Fruit fly (Drosophila melanogaster) whole organism, embryonic: ENCODE results near the gene RhoGAP93B.

Experiments used
- Atf3 ChIP-seq: fragments of 200-800 bp; sonication (Bioruptor generic); optimal IDR thresholded peaks from 3 replicates; lab custom pipeline; 2016; ENCODE audit warnings: missing biosample characterization, missing genetic modification characterization
- Bgb ChIP-seq: fragments of 200-800 bp; sonication (Bioruptor generic); IDR thresholded peaks from 2 replicates; pipeline ENCODE4 v1.3.6; 2022; ENCODE audit warnings: missing biosample characterization, missing genetic modification characterization; ENCODE audit not compliant: partially characterized antibody
- CG10147 ChIP-seq: fragments of 200-800 bp; sonication (Bioruptor generic); optimal IDR thresholded peaks from 2 replicates; lab custom pipeline; 2019; ENCODE audit warnings: missing biosample characterization, mild to moderate bottlenecking, missing genetic modification characterization, moderate library complexity
- CG10209 ChIP-seq: fragments of 200-800 bp; sonication (Bioruptor generic); optimal IDR thresholded peaks from 3 replicates; lab custom pipeline; 2017; ENCODE audit warnings: missing biosample characterization, mild to moderate bottlenecking, missing genetic modification characterization, missing genetic modification reagents
- CG11093 ChIP-seq: fragments of 200-800 bp; sonication (Bioruptor generic); IDR thresholded peaks from 3 replicates; pipeline ENCODE4 v1.3.6; 2022; ENCODE audit warnings: missing biosample characterization, missing genetic modification characterization
- CG11247 ChIP-seq: fragments of 200-800 bp; sonication (Bioruptor generic); IDR thresholded peaks from 2 replicates; pipeline ENCODE4 v1.3.6; 2022; ENCODE audit warnings: missing biosample characterization, missing genetic modification characterization
- CG12769 ChIP-seq: fragments of 200-800 bp; sonication (Bioruptor generic); optimal IDR thresholded peaks from 2 replicates; lab custom pipeline; 2019; ENCODE audit warnings: missing biosample characterization, mild to moderate bottlenecking, missing genetic modification characterization, moderate library complexity
- CG15011 ChIP-seq: fragments of 200-800 bp; sonication (Bioruptor generic); optimal IDR thresholded peaks from 3 replicates; lab custom pipeline; 2018; ENCODE audit warnings: missing biosample characterization, mild to moderate bottlenecking, missing genetic modification characterization
- CG15269 ChIP-seq: fragments of 200-800 bp; sonication (Bioruptor generic); optimal IDR thresholded peaks from 2 replicates; lab custom pipeline; 2018; ENCODE audit warnings: missing biosample characterization, mild to moderate bottlenecking, missing genetic modification characterization, moderate library complexity
- CG16813 ChIP-seq: fragments of 200-800 bp; sonication (Bioruptor generic); IDR thresholded peaks from 3 replicates; pipeline ENCODE4 v1.3.6; 2022; ENCODE audit warnings: missing biosample characterization, missing genetic modification characterization; ENCODE audit not compliant: partially characterized antibody
- CG17612 ChIP-seq: fragments of 200-800 bp; sonication (Bioruptor generic); IDR thresholded peaks from 2 replicates; pipeline ENCODE4 v1.3.6; 2022; ENCODE audit warnings: missing biosample characterization, missing genetic modification characterization
- CG17829 ChIP-seq: fragments of 200-800 bp; optimal IDR thresholded peaks from 2 replicates; lab custom pipeline; 2019; ENCODE audit warnings: missing biosample characterization, mild to moderate bottlenecking, missing genetic modification characterization, moderate library complexity
- CG18262 ChIP-seq: fragments of 200-800 bp; optimal IDR thresholded peaks from 3 replicates; lab custom pipeline; 2019; ENCODE audit warnings: missing biosample characterization, mild to moderate bottlenecking, missing genetic modification characterization, moderate library complexity
- CG2875 ChIP-seq: fragments of 200-800 bp; sonication (Bioruptor generic); optimal IDR thresholded peaks from 2 replicates; lab custom pipeline; 2017; ENCODE audit warnings: missing biosample characterization, mild to moderate bottlenecking, missing genetic modification characterization, missing genetic modification reagents
- CG3065 ChIP-seq: fragments of 200-800 bp; sonication (Bioruptor generic); optimal IDR thresholded peaks from 2 replicates; lab custom pipeline; 2016; ENCODE audit warnings: missing biosample characterization, missing genetic modification characterization
- CG3726 ChIP-seq: fragments of 200-800 bp; sonication (Bioruptor generic); IDR thresholded peaks from 3 replicates; pipeline ENCODE4, ENCODE4 v1.3.6; 2022; ENCODE audit warnings: missing biosample characterization, missing genetic modification characterization
- CG7357 ChIP-seq: fragments of 200-800 bp; sonication (Bioruptor generic); IDR thresholded peaks from 3 replicates; pipeline ENCODE4 v1.3.6; 2022; ENCODE audit warnings: missing biosample characterization, missing genetic modification characterization
- CG7745 ChIP-seq: fragments of 200-800 bp; sonication (Bioruptor generic); optimal IDR thresholded peaks from 2 replicates; lab custom pipeline; 2018; ENCODE audit warnings: missing biosample characterization, mild to moderate bottlenecking, missing genetic modification characterization, moderate library complexity
- CG7786 ChIP-seq: fragments of 200-800 bp; sonication (Bioruptor generic); optimal IDR thresholded peaks from 2 replicates; lab custom pipeline; 2016; ENCODE audit warnings: missing biosample characterization, missing genetic modification characterization
- CG9215 ChIP-seq: fragments of 200-800 bp; sonication (Bioruptor generic); IDR thresholded peaks from 2 replicates; pipeline ENCODE4 v1.3.6; 2022; ENCODE audit warnings: missing biosample characterization, missing genetic modification characterization
- CHES-1-like ChIP-seq: fragments of 200-800 bp; sonication (Bioruptor generic); optimal IDR thresholded peaks from 2 replicates; lab custom pipeline; 2016; ENCODE audit warnings: missing biosample characterization, missing genetic modification characterization
- Chrac-16 ChIP-seq: fragments of 200-800 bp; sonication (Bioruptor generic); optimal IDR thresholded peaks from 3 replicates; lab custom pipeline; 2016; ENCODE audit warnings: missing biosample characterization, missing genetic modification characterization
- Dll ChIP-seq: fragments of 200-800 bp; sonication (Bioruptor generic); IDR thresholded peaks from 4 replicates; pipeline ENCODE4 v1.3.6; 2022; ENCODE audit warnings: missing biosample characterization, missing genetic modification characterization; ENCODE audit not compliant: partially characterized antibody
- Doc2 ChIP-seq: fragments of 200-800 bp; sonication (Bioruptor generic); IDR thresholded peaks from 2 replicates; pipeline ENCODE4 v1.3.6; 2022; ENCODE audit warnings: missing biosample characterization, missing genetic modification characterization
- Fer1 ChIP-seq: fragments of 200-800 bp; sonication (Bioruptor generic); optimal IDR thresholded peaks from 2 replicates; lab custom pipeline; 2017; ENCODE audit warnings: missing biosample characterization, mild to moderate bottlenecking, missing genetic modification characterization
- HLH3B ChIP-seq: fragments of 200-800 bp; sonication (Bioruptor generic); IDR thresholded peaks from 2 replicates; pipeline ENCODE4 v1.3.6; 2022; ENCODE audit warnings: missing biosample characterization, missing genetic modification characterization
- Nf-YA ChIP-seq: fragments of 200-800 bp; sonication (Bioruptor generic); IDR thresholded peaks from 2 replicates; pipeline ENCODE4 v1.3.6; 2022; ENCODE audit warnings: missing biosample characterization, missing genetic modification characterization
- Six4 ChIP-seq: fragments of 200-800 bp; sonication (Bioruptor generic); optimal IDR thresholded peaks from 2 replicates; lab custom pipeline; 2016; ENCODE audit warnings: missing biosample characterization, missing genetic modification characterization
- Stat92E ChIP-seq, 3 experiments: fragments of >200 bp in 2 of 3; fragments of 200-800 bp in 1 of 3; sonication (Bioruptor generic) in 1 of 3; optimal IDR thresholded peaks; 2 replicates each; lab custom pipeline; 2017 to 2019; ENCODE audit warnings: missing biosample characterization in 3 of 3, missing genetic modification characterization in 3 of 3, mild to moderate bottlenecking in 1 of 3, moderate library complexity in 1 of 3
- amos ChIP-seq: fragments of 200-800 bp; sonication (Bioruptor generic); IDR thresholded peaks from 2 replicates; pipeline ENCODE4 v1.3.6; 2022; ENCODE audit warnings: missing biosample characterization, missing genetic modification characterization; ENCODE audit not compliant: partially characterized antibody
- aop ChIP-seq: fragments of 200-800 bp; sonication (Bioruptor generic); IDR thresholded peaks from 2 replicates; pipeline ENCODE4 v1.3.6; 2022; ENCODE audit warnings: missing biosample characterization, missing genetic modification characterization
- bab2 ChIP-seq: fragments of 200-800 bp; sonication (Bioruptor generic); optimal IDR thresholded peaks from 2 replicates; lab custom pipeline; 2016; ENCODE audit warnings: missing biosample characterization, missing genetic modification characterization
- dati ChIP-seq: fragments of 200-800 bp; sonication (Bioruptor generic); IDR thresholded peaks from 2 replicates; pipeline ENCODE4 v1.3.6; 2022; ENCODE audit warnings: missing biosample characterization, missing genetic modification characterization
- ewg ChIP-seq: fragments of 200-800 bp; sonication (Bioruptor generic); optimal IDR thresholded peaks from 3 replicates; lab custom pipeline; 2017; ENCODE audit warnings: mild to moderate bottlenecking, missing biosample characterization, missing genetic modification reagents, missing genetic modification characterization
- fd3F ChIP-seq: fragments of 200-800 bp; sonication (Bioruptor generic); optimal IDR thresholded peaks from 2 replicates; lab custom pipeline; 2018; ENCODE audit warnings: missing biosample characterization, mild to moderate bottlenecking, missing genetic modification characterization, moderate library complexity
- gcm ChIP-seq: fragments of 200-800 bp; sonication (Bioruptor generic); optimal IDR thresholded peaks from 2 replicates; lab custom pipeline; 2019; ENCODE audit warnings: missing biosample characterization, mild to moderate bottlenecking, missing genetic modification characterization, moderate library complexity
- ham ChIP-seq: fragments of 200-800 bp; sonication (Bioruptor generic); IDR thresholded peaks from 2 replicates; pipeline ENCODE4 v1.3.6; 2022; ENCODE audit warnings: missing biosample characterization, missing genetic modification characterization
- hkb ChIP-seq, 2 experiments: fragments of 200-800 bp in 1 of 2; fragments of >200 bp in 1 of 2; sonication (Bioruptor generic) in 1 of 2; IDR thresholded peaks in 1 of 2; optimal IDR thresholded peaks in 1 of 2; 2 replicates each; pipeline versions ENCODE4 v1.3.6 to Lab custom; 2017 to 2022; ENCODE audit warnings: missing biosample characterization in 1 of 2, missing genetic modification characterization in 1 of 2
- ind ChIP-seq: fragments of 200-800 bp; sonication (Bioruptor generic); optimal IDR thresholded peaks from 3 replicates; lab custom pipeline; 2016; ENCODE audit warnings: missing biosample characterization, missing genetic modification characterization
- lilli ChIP-seq: fragments of 200-800 bp; sonication (Bioruptor generic); optimal IDR thresholded peaks from 3 replicates; lab custom pipeline; 2016; ENCODE audit warnings: missing biosample characterization, missing genetic modification characterization
- nerfin-1 ChIP-seq: fragments of 200-800 bp; sonication (Bioruptor generic); optimal IDR thresholded peaks from 3 replicates; lab custom pipeline; 2019; ENCODE audit warnings: missing biosample characterization, mild to moderate bottlenecking, missing genetic modification characterization, moderate library complexity
- oc ChIP-seq: fragments of 200-800 bp; sonication (Bioruptor generic); optimal IDR thresholded peaks from 2 replicates; lab custom pipeline; 2018; ENCODE audit warnings: missing biosample characterization, mild to moderate bottlenecking, missing genetic modification characterization, moderate library complexity
- p53 ChIP-seq: fragments of 200-800 bp; sonication (Bioruptor generic); optimal IDR thresholded peaks from 2 replicates; lab custom pipeline; 2016; ENCODE audit warnings: missing biosample characterization, missing genetic modification characterization
- psq ChIP-seq: fragments of 200-800 bp; sonication (Bioruptor generic); optimal IDR thresholded peaks from 2 replicates; lab custom pipeline; 2017; ENCODE audit warnings: missing biosample characterization, missing genetic modification characterization
- pzg ChIP-seq: fragments of 200-800 bp; sonication (Bioruptor generic); optimal IDR thresholded peaks from 3 replicates; lab custom pipeline; 2018; ENCODE audit warnings: missing biosample characterization, mild to moderate bottlenecking, missing genetic modification characterization, moderate library complexity
- ranshi ChIP-seq: fragments of 200-800 bp; sonication (Bioruptor generic); IDR thresholded peaks from 2 replicates; pipeline ENCODE4 v1.3.6; 2022; ENCODE audit warnings: missing biosample characterization, missing genetic modification characterization
- tx ChIP-seq: fragments of 200-800 bp; sonication (Bioruptor generic); optimal IDR thresholded peaks from 2 replicates; lab custom pipeline; 2016; ENCODE audit warnings: missing biosample characterization, missing genetic modification characterization
- yki ChIP-seq: fragments of >200 bp; optimal IDR thresholded peaks from 3 replicates; lab custom pipeline; 2018
- zfh1 ChIP-seq: fragments of 200-800 bp; sonication (Bioruptor generic); IDR thresholded peaks from 3 replicates; pipeline ENCODE4 v1.3.6; 2022; ENCODE audit warnings: missing biosample characterization, missing genetic modification characterization

Gene RhoGAP93B

DNA sequence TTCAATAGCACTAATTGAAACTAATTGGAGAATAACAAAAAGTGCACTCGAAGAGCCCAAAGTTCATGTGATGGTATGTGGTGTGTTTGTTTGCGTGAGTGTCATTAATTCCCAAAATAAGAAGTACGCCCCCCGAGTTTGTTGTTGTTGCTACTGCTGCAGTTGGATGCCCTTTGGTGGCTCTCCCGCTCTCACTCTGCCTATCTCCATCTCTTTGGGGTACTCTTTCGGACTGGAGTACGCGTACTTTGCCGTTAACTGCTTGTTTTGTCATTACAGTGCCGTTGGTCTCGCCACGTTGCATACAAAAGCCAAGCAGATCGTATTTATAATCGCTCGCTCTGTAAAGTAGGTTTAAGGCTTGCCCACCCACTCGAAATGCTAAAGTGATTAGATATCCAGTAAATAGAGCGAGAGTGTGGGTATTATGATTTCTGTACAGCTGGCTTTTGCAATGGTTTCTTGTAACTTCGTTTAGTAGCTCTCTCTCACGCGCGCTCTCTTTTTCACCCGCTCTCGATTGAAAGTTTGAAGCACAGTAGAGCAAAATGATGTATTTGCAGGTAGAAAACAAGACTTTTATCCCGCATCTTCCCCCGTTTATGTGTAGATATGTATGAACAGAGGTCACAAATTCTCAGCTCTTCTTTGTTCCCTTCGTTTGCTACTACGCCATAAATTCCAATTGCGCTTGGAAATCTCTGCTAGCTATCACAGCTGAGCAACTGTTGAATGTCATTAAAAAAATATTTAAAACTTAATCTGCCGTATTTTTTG lies 14.5 kb upstream of the RhoGAP93B start (continued):
- TF ChIP-seq CG9215 (no peak), fd3F (GFP tag; lab: Kevin White, UChicago) (no peak), CG3065 (GFP tag; lab: Kevin White, UChicago) (no peak), dati (GFP tag; lab: Robert Waterston, UW) (no peak), CG17612 (no peak), Stat92E (GFP tag; optimal IDR thresholded peaks at IDR 0.05; lab: Kevin White, UChicago) (no peak), Bgb (GFP tag; lab: Robert Waterston, UW) (no peak), Atf3 (GFP tag; lab: Kevin White, UChicago) (no peak), gcm (GFP tag; lab: Kevin White, UChicago) (peak; percentile 55), CG11247 (no peak), CG18262 (tag; lab: Kevin White, UChicago) (peak; percentile 14), CG16813 (GFP tag; lab: Robert Waterston, UW) (no peak), CG11093 (GFP tag; lab: Robert Waterston, UW) (no peak), oc (tag; lab: Kevin White, UChicago) (peak; percentile 42), tx (no peak), lilli (peak; percentile 22), CG2875 (GFP tag; lab: Kevin White, UChicago) (no peak), CG3726 (GFP tag; lab: Robert Waterston, UW) (no peak), CHES-1-like (no peak), pzg (GFP tag; lab: Kevin White, UChicago) (no peak), ham (GFP tag; lab: Robert Waterston, UW) (no peak), Nf-YA (GFP tag; lab: Robert Waterston, UW) (no peak), p53 (no peak), ewg (peak; percentile 14), CG15011 (GFP tag; lab: Kevin White, UChicago) (no peak), CG7786 (GFP tag; lab: Kevin White, UChicago) (peak; percentile 23), bab2 (GFP tag; lab: Kevin White, UChicago) (no peak), CG7745 (tag; lab: Kevin White, UChicago) (no peak), ind (GFP tag; lab: Kevin White, UChicago) (peak; percentile 36), CG12769 (tag; lab: Kevin White, UChicago) (peak; percentile 17), CG7357 (GFP tag; lab: Robert Waterston, UW) (no peak), Doc2 (GFP tag; lab: Robert Waterston, UW) (no peak), Six4 (GFP tag; lab: Kevin White, UChicago) (no peak), CG15269 (peak; percentile 60), HLH3B (GFP tag; lab: Robert Waterston, UW) (no peak), CG10209 (GFP tag; lab: Kevin White, UChicago) (peak; percentile 13), Dll (GFP tag; lab: Robert Waterston, UW) (no peak), Chrac-16 (peak; percentile 9), CG10147 (GFP tag; lab: Kevin White, UChicago) (no peak), hkb (optimal IDR thresholded peaks at IDR 0.05; lab: Kevin White, UChicago) (no peak), hkb (GFP tag; IDR thresholded peaks at IDR 0.05; lab: Robert Waterston, UW) (peak; percentile 50; the same call in 1 of the 2 replicates), nerfin-1 (peak; percentile 64), amos (GFP tag; lab: Robert Waterston, UW) (no peak), psq (GFP tag; lab: Kevin White, UChicago) (no peak), zfh1 (GFP tag; lab: Robert Waterston, UW) (no peak), CG17829 (peak; percentile 19), yki (lab: Kevin White, UChicago) (no peak), ranshi (no peak), aop (no peak), Fer1 (GFP tag; lab: Kevin White, UChicago) (peak; percentile 37)
